Fruit fly (Drosophila melanogaster) whole organism, embryonic: ENCODE results near the gene Trax.

Experiments used
- ATbp ChIP-seq: fragments of 200-800 bp; sonication (Bioruptor generic); optimal IDR thresholded peaks from 2 replicates; lab custom pipeline; 2017; ENCODE audit warnings: missing biosample characterization, mild to moderate bottlenecking, missing genetic modification characterization, missing genetic modification reagents
- Atf3 ChIP-seq: fragments of 200-800 bp; sonication (Bioruptor generic); optimal IDR thresholded peaks from 3 replicates; lab custom pipeline; 2016; ENCODE audit warnings: missing biosample characterization, missing genetic modification characterization
- CG10267 ChIP-seq: fragments of 200-800 bp; sonication (Bioruptor generic); optimal IDR thresholded peaks from 2 replicates; lab custom pipeline; 2018; ENCODE audit warnings: missing biosample characterization, mild to moderate bottlenecking, missing genetic modification characterization, moderate library complexity
- CG10274 ChIP-seq: fragments of 200-800 bp; sonication (Bioruptor generic); optimal IDR thresholded peaks from 3 replicates; lab custom pipeline; 2017; ENCODE audit warnings: missing biosample characterization, mild to moderate bottlenecking, missing genetic modification characterization
- CG10366 ChIP-seq: fragments of 200-800 bp; sonication (Bioruptor generic); IDR thresholded peaks from 2 replicates; pipeline ENCODE4 v1.3.6; 2022; ENCODE audit warnings: missing biosample characterization, missing genetic modification characterization
- CG12219 ChIP-seq: fragments of 200-800 bp; sonication (Bioruptor generic); optimal IDR thresholded peaks from 3 replicates; lab custom pipeline; 2018; ENCODE audit warnings: missing biosample characterization, mild to moderate bottlenecking, missing genetic modification characterization
- CG12769 ChIP-seq: fragments of 200-800 bp; sonication (Bioruptor generic); optimal IDR thresholded peaks from 2 replicates; lab custom pipeline; 2019; ENCODE audit warnings: missing biosample characterization, mild to moderate bottlenecking, missing genetic modification characterization, moderate library complexity
- CG14050 ChIP-seq: fragments of 200-800 bp; sonication (Bioruptor generic); IDR thresholded peaks from 3 replicates; pipeline ENCODE4 v1.3.6; 2022; ENCODE audit warnings: missing biosample characterization, missing genetic modification characterization
- CG14667 ChIP-seq: fragments of 200-800 bp; sonication (Bioruptor generic); IDR thresholded peaks from 2 replicates; pipeline ENCODE4 v1.3.6; 2022; ENCODE audit warnings: missing biosample characterization, missing genetic modification characterization
- CG14710 ChIP-seq: fragments of 200-800 bp; sonication (Bioruptor generic); optimal IDR thresholded peaks from 3 replicates; lab custom pipeline; 2019; ENCODE audit warnings: missing biosample characterization, mild to moderate bottlenecking, missing genetic modification characterization, moderate library complexity
- CG14965 ChIP-seq: fragments of 200-800 bp; sonication (Bioruptor generic); optimal IDR thresholded peaks from 2 replicates; lab custom pipeline; 2016; ENCODE audit warnings: missing biosample characterization, missing genetic modification characterization, borderline replicate concordance
- CG15269 ChIP-seq: fragments of 200-800 bp; sonication (Bioruptor generic); optimal IDR thresholded peaks from 2 replicates; lab custom pipeline; 2018; ENCODE audit warnings: missing biosample characterization, mild to moderate bottlenecking, missing genetic modification characterization, moderate library complexity
- CG1529 ChIP-seq: fragments of 200-800 bp; sonication (Bioruptor generic); optimal IDR thresholded peaks from 3 replicates; lab custom pipeline; 2018; ENCODE audit warnings: missing biosample characterization, missing genetic modification characterization
- CG17361 ChIP-seq: fragments of 200-800 bp; sonication (Bioruptor generic); IDR thresholded peaks from 3 replicates; pipeline ENCODE4 v1.3.6; 2022; ENCODE audit warnings: missing biosample characterization, missing genetic modification characterization
- CG17802 ChIP-seq: fragments of 200-800 bp; sonication (Bioruptor generic); optimal IDR thresholded peaks from 2 replicates; lab custom pipeline; 2018; ENCODE audit warnings: missing biosample characterization, mild to moderate bottlenecking, missing genetic modification characterization, moderate library complexity
- CG32767 ChIP-seq: fragments of 200-800 bp; sonication (Bioruptor generic); IDR thresholded peaks from 2 replicates; pipeline ENCODE4 v1.3.6; 2022; ENCODE audit warnings: missing biosample characterization, missing genetic modification characterization
- CG33213 ChIP-seq: fragments of 200-800 bp; sonication (Bioruptor generic); optimal IDR thresholded peaks from 3 replicates; lab custom pipeline; 2016; ENCODE audit warnings: missing biosample characterization, missing genetic modification characterization
- CG3847 ChIP-seq: fragments of 200-800 bp; sonication (Bioruptor generic); IDR thresholded peaks from 2 replicates; pipeline ENCODE4 v1.3.6; 2022; ENCODE audit warnings: missing biosample characterization, missing genetic modification characterization
- CG7786 ChIP-seq: fragments of 200-800 bp; sonication (Bioruptor generic); optimal IDR thresholded peaks from 2 replicates; lab custom pipeline; 2016; ENCODE audit warnings: missing biosample characterization, missing genetic modification characterization
- CG9727 ChIP-seq: fragments of 200-800 bp; sonication (Bioruptor generic); optimal IDR thresholded peaks from 3 replicates; lab custom pipeline; 2017; ENCODE audit warnings: missing biosample characterization, mild to moderate bottlenecking, missing genetic modification characterization
- CHES-1-like ChIP-seq: fragments of 200-800 bp; sonication (Bioruptor generic); optimal IDR thresholded peaks from 2 replicates; lab custom pipeline; 2016; ENCODE audit warnings: missing biosample characterization, missing genetic modification characterization
- Chrac-16 ChIP-seq: fragments of 200-800 bp; sonication (Bioruptor generic); optimal IDR thresholded peaks from 3 replicates; lab custom pipeline; 2016; ENCODE audit warnings: missing biosample characterization, missing genetic modification characterization
- CkIIα-i1 ChIP-seq: fragments of 200-800 bp; sonication (Bioruptor generic); IDR thresholded peaks from 2 replicates; pipeline ENCODE4 v1.3.6; 2022; ENCODE audit warnings: missing biosample characterization, missing genetic modification characterization
- Dek ChIP-seq: fragments of 200-800 bp; sonication (Bioruptor generic); optimal IDR thresholded peaks from 3 replicates; lab custom pipeline; 2019; ENCODE audit warnings: missing biosample characterization, mild to moderate bottlenecking, missing genetic modification characterization, moderate library complexity
- Fer2 ChIP-seq: fragments of 200-800 bp; sonication (Bioruptor generic); optimal IDR thresholded peaks from 2 replicates; lab custom pipeline; 2018; ENCODE audit warnings: missing biosample characterization, mild to moderate bottlenecking, missing genetic modification characterization, moderate library complexity
- Hand ChIP-seq: fragments of 200-800 bp; sonication (Bioruptor generic); optimal IDR thresholded peaks from 2 replicates; lab custom pipeline; 2017; ENCODE audit warnings: mild to moderate bottlenecking, missing biosample characterization, missing genetic modification reagents, missing genetic modification characterization
- Hsf ChIP-seq: fragments of 200-800 bp; sonication (Bioruptor generic); optimal IDR thresholded peaks from 3 replicates; lab custom pipeline; 2016; ENCODE audit warnings: missing biosample characterization, missing genetic modification characterization
- NK7.1 ChIP-seq: fragments of 200-800 bp; sonication (Bioruptor generic); optimal IDR thresholded peaks from 3 replicates; lab custom pipeline; 2016; ENCODE audit warnings: missing biosample characterization, missing genetic modification characterization
- Nf-YA ChIP-seq: fragments of 200-800 bp; sonication (Bioruptor generic); IDR thresholded peaks from 2 replicates; pipeline ENCODE4 v1.3.6; 2022; ENCODE audit warnings: missing biosample characterization, missing genetic modification characterization
- Oaz ChIP-seq: fragments of 200-800 bp; sonication (Bioruptor generic); IDR thresholded peaks from 2 replicates; pipeline ENCODE4 v1.3.6; 2022; ENCODE audit warnings: missing biosample characterization, missing genetic modification characterization
- Ssrp ChIP-seq: fragments of 200-800 bp; sonication (Bioruptor generic); optimal IDR thresholded peaks from 2 replicates; lab custom pipeline; 2018; ENCODE audit warnings: missing biosample characterization, mild to moderate bottlenecking, missing genetic modification characterization, moderate library complexity
- Vsx1 ChIP-seq: fragments of 200-800 bp; sonication (Bioruptor generic); optimal IDR thresholded peaks from 2 replicates; lab custom pipeline; 2017; ENCODE audit warnings: missing biosample characterization, mild to moderate bottlenecking, missing genetic modification characterization, missing genetic modification reagents
- ab ChIP-seq: fragments of 200-800 bp; sonication (Bioruptor generic); optimal IDR thresholded peaks from 2 replicates; lab custom pipeline; 2016; ENCODE audit warnings: missing biosample characterization, missing genetic modification characterization
- ac ChIP-seq: fragments of 200-800 bp; sonication (Bioruptor generic); optimal IDR thresholded peaks from 3 replicates; lab custom pipeline; 2017; ENCODE audit warnings: missing biosample characterization, mild to moderate bottlenecking, missing genetic modification characterization
- cwo ChIP-seq: fragments of 200-800 bp; sonication (Bioruptor generic); optimal IDR thresholded peaks from 3 replicates; lab custom pipeline; 2017; ENCODE audit warnings: missing biosample characterization, missing genetic modification characterization, mild to moderate bottlenecking, moderate library complexity, missing genetic modification reagents
- danr ChIP-seq: fragments of 200-800 bp; sonication (Bioruptor generic); IDR thresholded peaks from 2 replicates; pipeline ENCODE4 v1.3.6; 2022; ENCODE audit warnings: missing biosample characterization, missing genetic modification characterization
- hth ChIP-seq: fragments of >200 bp; optimal IDR thresholded peaks from 2 replicates; lab custom pipeline; 2017; ENCODE audit warnings: inconsistent platforms
- inv ChIP-seq: fragments of 200-800 bp; sonication (Bioruptor generic); IDR thresholded peaks from 2 replicates; pipeline ENCODE4 v1.3.6; 2022; ENCODE audit warnings: missing biosample characterization, missing genetic modification characterization; ENCODE audit not compliant: partially characterized antibody
- kah ChIP-seq: fragments of 200-800 bp; sonication (Bioruptor generic); optimal IDR thresholded peaks from 2 replicates; lab custom pipeline; 2018; ENCODE audit warnings: missing biosample characterization, mild to moderate bottlenecking, missing genetic modification characterization
- maf-S ChIP-seq: fragments of 200-800 bp; sonication (Bioruptor generic); optimal IDR thresholded peaks from 2 replicates; lab custom pipeline; 2016; ENCODE audit warnings: missing biosample characterization, missing genetic modification characterization
- nom ChIP-seq: fragments of 200-800 bp; sonication (Bioruptor generic); optimal IDR thresholded peaks from 2 replicates; lab custom pipeline; 2017; ENCODE audit warnings: missing biosample characterization, missing genetic modification characterization, mild to moderate bottlenecking, moderate library complexity, missing genetic modification reagents
- onecut ChIP-seq: fragments of 200-800 bp; sonication (Bioruptor generic); IDR thresholded peaks from 2 replicates; pipeline ENCODE4 v1.3.6; 2022; ENCODE audit warnings: missing biosample characterization, missing genetic modification characterization
- pb ChIP-seq: fragments of 200-800 bp; sonication (Bioruptor generic); optimal IDR thresholded peaks from 3 replicates; lab custom pipeline; 2016; ENCODE audit warnings: missing biosample characterization, missing genetic modification characterization
- pnt ChIP-seq: fragments of 200-800 bp; sonication (Bioruptor generic); optimal IDR thresholded peaks from 3 replicates; lab custom pipeline; 2016; ENCODE audit warnings: missing biosample characterization, missing genetic modification characterization
- pros ChIP-seq: fragments of 200-800 bp; sonication (Bioruptor generic); optimal IDR thresholded peaks from 3 replicates; lab custom pipeline; 2019; ENCODE audit warnings: missing biosample characterization, mild to moderate bottlenecking, missing genetic modification characterization, moderate library complexity
- ranshi ChIP-seq: fragments of 200-800 bp; sonication (Bioruptor generic); IDR thresholded peaks from 2 replicates; pipeline ENCODE4 v1.3.6; 2022; ENCODE audit warnings: missing biosample characterization, missing genetic modification characterization
- row ChIP-seq: fragments of 200-800 bp; sonication (Bioruptor generic); IDR thresholded peaks from 3 replicates; pipeline ENCODE4 v1.3.6; 2022; ENCODE audit warnings: missing biosample characterization, missing genetic modification characterization
- sc ChIP-seq, 3 experiments: fragments of >200 bp in 2 of 3; fragments of 200-800 bp in 1 of 3; sonication (Bioruptor generic) in 1 of 3; optimal IDR thresholded peaks; 2 replicates in 2 of 3; 3 replicates in 1 of 3; lab custom pipeline; 2017; ENCODE audit warnings: mild to moderate bottlenecking in 1 of 3, missing biosample characterization in 1 of 3, missing genetic modification characterization in 1 of 3, missing genetic modification reagents in 1 of 3
- tna ChIP-seq: fragments of 200-800 bp; sonication (Bioruptor generic); IDR thresholded peaks from 2 replicates; pipeline ENCODE4 v1.3.6; 2022; ENCODE audit warnings: missing biosample characterization, missing genetic modification characterization; ENCODE audit not compliant: partially characterized antibody
- ttk ChIP-seq: fragments of 200-800 bp; sonication (Bioruptor generic); IDR thresholded peaks from 2 replicates; pipeline ENCODE4 v2.1.2; 2022; ENCODE audit warnings: missing biosample characterization, missing genetic modification characterization
- yki ChIP-seq: fragments of >200 bp; optimal IDR thresholded peaks from 3 replicates; lab custom pipeline; 2018
- zen2 ChIP-seq: fragments of 200-800 bp; sonication (Bioruptor generic); IDR thresholded peaks from 3 replicates; pipeline ENCODE4 v1.3.6; 2022; ENCODE audit warnings: missing biosample characterization, missing genetic modification characterization; ENCODE audit not compliant: partially characterized antibody

Trax gene

dm6 chr3R:15330472-15330871, 31.0 kb upstream of the Trax start, which contains the start of gene mRpL9 (continued):
- no peak for TF ChIP-seq CkIIα-i1 (GFP tag; lab: Robert Waterston, UW)
- TF ChIP-seq ranshi = no peak
- peak; percentile 64 for TF ChIP-seq CG14710
- peak; percentile 47 for TF ChIP-seq CG10267 (tag; lab: Kevin White, UChicago)
- no peak for TF ChIP-seq Oaz (GFP tag; lab: Robert Waterston, UW)
- no peak for TF ChIP-seq inv (GFP tag; lab: Robert Waterston, UW)
- TF ChIP-seq Ssrp (tag; lab: Kevin White, UChicago) = no peak
- no peak for TF ChIP-seq pb (GFP tag; lab: Kevin White, UChicago)
- no peak; the same call in 2 of the 3 replicates for TF ChIP-seq CG17361 (GFP tag; lab: Robert Waterston, UW)
- no peak for TF ChIP-seq Atf3 (GFP tag; lab: Kevin White, UChicago)
- TF ChIP-seq CG14965 (GFP tag; lab: Kevin White, UChicago) = no peak
- no peak for TF ChIP-seq Chrac-16
- TF ChIP-seq hth = no peak
- TF ChIP-seq CG12219 = no peak
- no peak for TF ChIP-seq tna (GFP tag; lab: Robert Waterston, UW)
- TF ChIP-seq pros (GFP tag; lab: Kevin White, UChicago) = no peak
- TF ChIP-seq CG32767 (GFP tag; lab: Robert Waterston, UW) = no peak
- no peak for TF ChIP-seq CHES-1-like
- TF ChIP-seq ttk = no peak
- no peak for TF ChIP-seq nom
- TF ChIP-seq CG17802 = no peak
- no peak for TF ChIP-seq CG14050 (GFP tag; lab: Robert Waterston, UW)
- no peak for TF ChIP-seq sc (optimal IDR thresholded peaks at IDR 0.05; lab: Kevin White, UChicago)
- no peak for TF ChIP-seq sc (GFP tag; optimal IDR thresholded peaks at IDR 0.05; lab: Kevin White, UChicago)
- no peak for TF ChIP-seq CG14667 (GFP tag; lab: Robert Waterston, UW)
- no peak for TF ChIP-seq NK7.1 (GFP tag; lab: Kevin White, UChicago)
- TF ChIP-seq CG10366 (GFP tag; lab: Robert Waterston, UW) = no peak
- no peak for TF ChIP-seq yki
- TF ChIP-seq Nf-YA (GFP tag; lab: Robert Waterston, UW) = no peak
- TF ChIP-seq CG7786 (GFP tag; lab: Kevin White, UChicago) = no peak
- no peak for TF ChIP-seq Fer2
- TF ChIP-seq Vsx1 = no peak
- no peak for TF ChIP-seq ab
- TF ChIP-seq ac = no peak
- TF ChIP-seq CG12769 = no peak
- TF ChIP-seq Hsf (GFP tag; lab: Kevin White, UChicago) = no peak
- TF ChIP-seq pnt (GFP tag; lab: Kevin White, UChicago) = no peak
- no peak for TF ChIP-seq Dek (tag; lab: Kevin White, UChicago)
- TF ChIP-seq CG9727 (GFP tag; lab: Kevin White, UChicago) = peak; percentile 0
- TF ChIP-seq zen2 (GFP tag; lab: Robert Waterston, UW) = no peak
- TF ChIP-seq kah (GFP tag; lab: Kevin White, UChicago) = no peak
- TF ChIP-seq ATbp (GFP tag; lab: Kevin White, UChicago) = no peak
- TF ChIP-seq Hand (GFP tag; lab: Kevin White, UChicago) = no peak
- TF ChIP-seq row (GFP tag; lab: Robert Waterston, UW) = peak; percentile 72
- no peak for TF ChIP-seq cwo
- TF ChIP-seq CG15269 = no peak
- TF ChIP-seq CG1529 (GFP tag; lab: Kevin White, UChicago) = no peak
- no peak for TF ChIP-seq onecut (GFP tag; lab: Robert Waterston, UW)
- TF ChIP-seq danr = no peak
- TF ChIP-seq maf-S (GFP tag; lab: Kevin White, UChicago) = no peak
- TF ChIP-seq CG3847 = peak; percentile 58
- TF ChIP-seq CG10274 (GFP tag; lab: Kevin White, UChicago) = no peak
- TF ChIP-seq CG33213 (GFP tag; lab: Kevin White, UChicago) = no peak
